Fruit fly (Drosophila melanogaster) S2 (cell line): Measurements from ENCODE around the gene primo-2.

Experiments used
- CG8478 ChIP-seq: fragments of >200 bp; optimal IDR thresholded peaks from 2 replicates; lab custom pipeline; 2018
- CTCF ChIP-seq, 2 experiments: fragments of >200 bp; optimal IDR thresholded peaks; 2 replicates each; lab custom pipeline; 2018

DNA sequence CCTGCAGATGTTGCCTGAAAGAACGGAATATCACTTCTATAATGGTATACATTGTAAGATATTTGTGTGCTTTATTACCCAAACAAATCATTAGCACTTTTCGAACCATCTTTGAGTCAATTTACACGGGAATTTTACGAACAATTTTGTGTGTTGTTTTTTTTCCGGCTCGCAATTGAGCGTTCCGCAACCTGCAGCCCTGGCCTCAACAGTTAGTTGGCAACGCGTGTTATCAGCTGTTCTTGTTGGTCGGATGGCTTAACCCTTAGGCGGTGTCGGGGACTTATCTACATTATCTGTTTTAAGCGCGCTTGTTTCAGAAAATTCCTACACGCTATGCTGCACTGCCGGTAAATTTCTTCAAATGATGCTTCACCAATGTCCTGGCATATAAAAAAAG lies 990 bp downstream of the primo-2 start:
- TF ChIP-seq CG8478 (lab: Kevin White, UChicago) (no peak), CTCF (optimal IDR thresholded peaks at IDR 0.05; lab: Kevin White, UChicago) (peak in 1 of 2 experiments; percentile 22)
